Worm (Caenorhabditis elegans): ENCODE data around the gene Y42H9AR.5.

The Y42H9AR.5 gene

DNA sequence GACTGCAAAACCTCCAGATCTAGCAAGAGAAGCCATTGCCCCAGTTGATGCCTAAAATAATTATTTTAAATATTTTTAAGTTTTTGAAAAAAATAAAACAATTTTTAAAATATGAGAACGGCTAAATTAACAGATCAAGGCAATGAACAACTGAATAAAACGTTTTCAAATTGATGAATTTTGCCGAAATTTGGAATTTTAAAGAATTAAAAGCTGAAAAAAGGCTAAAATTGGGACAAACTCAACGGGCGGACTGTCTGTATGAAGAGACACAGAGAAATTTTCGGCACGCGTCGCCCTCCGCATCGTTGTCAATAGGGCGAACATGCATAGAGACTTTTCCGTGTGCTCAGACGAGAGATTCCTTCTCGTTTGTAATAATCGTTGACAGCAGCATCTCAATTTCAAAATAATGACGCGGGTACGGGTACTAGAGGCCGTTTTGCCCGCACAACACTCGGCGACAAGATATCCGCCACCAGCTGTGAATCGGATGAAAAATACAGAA, 33.7 kb downstream of the Y42H9AR.5 start, which contains the start of the genes isp-1 and islo-1 (continued):
- TF ChIP-seq mep-1 (tag; optimal IDR thresholded peaks at IDR 0.05) (peak; percentile 63), unc-30 (tag; optimal IDR thresholded peaks at IDR 0.05) (no peak), unc-98 (GFP tag; IDR thresholded peaks at IDR 0.05) (no peak), jun-1 (tag; optimal IDR thresholded peaks at IDR 0.05) (no peak), nhr-12 (tag; optimal IDR thresholded peaks at IDR 0.05) (no peak), nhr-20 (tag; optimal IDR thresholded peaks at IDR 0.05) (peak; percentile 52), lin-15B (tag; optimal IDR thresholded peaks at IDR 0.05) (peak; percentile 77), lin-14 (GFP tag; optimal IDR thresholded peaks at IDR 0.05) (peak; percentile 65), fkh-10 (GFP tag; optimal IDR thresholded peaks at IDR 0.05) (no peak), ceh-82 (tag; optimal IDR thresholded peaks at IDR 0.05) (peak in 2 of 3 experiments; percentile 28 to 75), hlh-17 (GFP tag; optimal IDR thresholded peaks at IDR 0.05; ENCODE audit: borderline replicate concordance) (no peak), lin-39 (tag; optimal IDR thresholded peaks at IDR 0.05) (no peak), snu-23 (GFP tag; optimal IDR thresholded peaks at IDR 0.05) (peak; percentile 60), lin-13 (GFP tag; optimal IDR thresholded peaks at IDR 0.05) (peak; percentile 26), ceh-8 (GFP tag; optimal IDR thresholded peaks at IDR 0.05) (no peak), dpl-1 (GFP tag; optimal IDR thresholded peaks at IDR 0.05) (peak; percentile 25 to 58 (median 46)), aly-2 (tag; optimal IDR thresholded peaks at IDR 0.05) (no peak), pqm-1 (tag; optimal IDR thresholded peaks at IDR 0.05) (no peak), nhr-77 (tag; optimal IDR thresholded peaks at IDR 0.05) (peak; percentile 63), mab-9 (GFP tag; IDR thresholded peaks at IDR 0.05) (no peak), unc-130 (tag; optimal IDR thresholded peaks at IDR 0.05) (peak; percentile 33), nhr-71 (tag; optimal IDR thresholded peaks at IDR 0.05) (peak; percentile 60)

DNA sequence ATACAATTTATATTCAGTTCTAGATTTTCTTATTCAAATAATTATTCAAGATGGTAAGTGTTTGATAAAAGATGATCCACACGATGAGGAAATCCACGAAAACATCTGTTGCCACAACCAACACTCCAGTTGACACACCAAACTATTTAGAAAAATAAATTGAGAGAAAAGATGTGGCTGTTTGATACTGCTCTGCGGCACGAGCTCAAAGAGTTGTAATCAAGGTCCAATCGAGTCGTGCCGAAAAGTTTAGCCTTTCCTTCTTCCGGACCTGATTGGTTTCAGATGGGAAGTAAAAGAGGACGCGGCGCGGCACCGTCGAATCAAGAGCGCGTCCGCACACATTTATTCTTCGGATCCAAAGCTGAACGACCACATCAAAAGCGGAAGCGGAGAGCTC, 34.2 kb downstream of the Y42H9AR.5 start:
- TF ChIP-seq ztf-11 (tag; optimal IDR thresholded peaks at IDR 0.05) (no peak), sptf-1 (tag; optimal IDR thresholded peaks at IDR 0.05) (no peak), lin-13 (GFP tag; optimal IDR thresholded peaks at IDR 0.05) (no peak), hlh-4 (tag; optimal IDR thresholded peaks at IDR 0.05) (no peak), dsc-1 (tag; optimal IDR thresholded peaks at IDR 0.05) (peak; percentile 93), alr-1 (tag; optimal IDR thresholded peaks at IDR 0.05; ENCODE audit: borderline replicate concordance) (no peak), tbx-2 (tag; optimal IDR thresholded peaks at IDR 0.05) (no peak), fkh-4 (tag; optimal IDR thresholded peaks at IDR 0.05; ENCODE audit: borderline replicate concordance) (peak; percentile 74), swsn-7 (tag; optimal IDR thresholded peaks at IDR 0.05) (no peak), mdl-1 (tag; optimal IDR thresholded peaks at IDR 0.05) (no peak), nhr-12 (tag; optimal IDR thresholded peaks at IDR 0.05) (no peak), nhr-85 (tag) (no peak), ceh-88 (GFP tag; IDR thresholded peaks at IDR 0.05) (no peak), Y116A8C.19 (tag; optimal IDR thresholded peaks at IDR 0.05; ENCODE audit: borderline replicate concordance) (no peak)

DNA sequence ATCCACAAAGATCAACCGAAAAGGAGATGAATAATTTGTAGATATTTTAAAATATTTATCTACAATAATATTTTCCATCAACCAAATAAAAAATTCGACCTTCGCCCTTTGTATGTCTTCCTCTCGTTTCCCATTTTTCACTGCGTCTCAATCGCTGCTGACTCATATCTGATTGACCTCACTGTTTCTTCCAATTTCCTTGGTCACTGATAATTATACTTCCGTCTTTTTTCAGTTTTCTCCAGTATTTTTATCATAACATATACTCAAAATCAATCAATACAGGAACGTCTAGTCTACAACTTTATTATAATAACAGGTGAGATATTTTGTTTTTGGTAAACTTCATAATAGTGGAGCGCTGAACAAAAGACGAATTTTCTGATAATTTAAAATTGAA, 36.7 kb downstream of the Y42H9AR.5 start, which contains the start of gene pmk-3:
pmk-3 (plus strand) TSS at position 236 of the 400 bp plus-strand sequence.
- TF ChIP-seq lin-15B (tag; optimal IDR thresholded peaks at IDR 0.05) = no peak
- TF ChIP-seq dsc-1 (tag; optimal IDR thresholded peaks at IDR 0.05) = no peak
- TF ChIP-seq blmp-1 (tag; optimal IDR thresholded peaks at IDR 0.05) = peak; percentile 2

DNA sequence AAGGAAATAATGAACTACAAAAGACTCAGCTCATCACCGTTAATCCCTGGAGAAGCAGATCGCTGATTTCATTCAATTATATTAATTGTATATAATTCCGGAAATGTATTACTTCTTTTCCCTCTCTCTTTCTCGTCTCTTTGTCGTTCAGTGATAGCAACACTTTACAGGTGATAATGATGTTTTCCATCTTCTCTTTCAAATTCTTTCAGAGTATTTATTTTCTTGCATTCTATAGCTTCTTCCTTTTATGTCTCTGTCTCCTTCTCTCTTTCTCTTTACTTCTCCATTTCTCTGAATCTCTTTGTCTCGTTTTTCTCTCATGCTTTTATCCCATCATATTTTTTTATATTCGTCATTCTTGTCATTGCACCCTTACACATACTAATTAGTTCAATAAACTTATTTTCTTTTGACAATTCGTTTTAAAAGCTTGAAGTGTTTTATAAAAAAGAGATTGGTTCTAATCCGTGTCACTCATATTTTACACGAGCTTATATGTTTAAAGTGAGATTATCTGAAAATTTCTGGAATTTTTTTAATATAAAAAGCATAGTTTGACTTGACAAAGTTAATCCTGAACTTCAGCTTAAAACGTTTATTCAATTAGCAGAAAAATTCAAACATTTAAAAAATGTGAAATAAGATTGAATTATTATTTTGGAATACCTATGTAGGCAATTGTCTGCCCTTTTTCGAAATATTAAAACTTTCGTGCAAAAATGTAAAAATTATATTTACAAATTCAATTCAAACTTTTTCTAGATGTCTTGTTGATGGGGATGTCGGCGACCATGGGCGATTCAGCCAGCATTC, 40.6 kb downstream of the Y42H9AR.5 start, which contains the start of gene pmk-2:
pmk-2 (plus strand) TSS at position 766 of the 816 bp plus-strand sequence.
- TF ChIP-seq ceh-82 (tag; optimal IDR thresholded peaks at IDR 0.05) (peak in 1 of 3 experiments; percentile 5), nhr-20 (tag; optimal IDR thresholded peaks at IDR 0.05) (peak; percentile 10), nhr-12 (tag; optimal IDR thresholded peaks at IDR 0.05) (no peak), tbx-2 (tag; optimal IDR thresholded peaks at IDR 0.05) (no peak), pax-3 (tag; optimal IDR thresholded peaks at IDR 0.05) (peak; percentile 70), fkh-4 (tag; optimal IDR thresholded peaks at IDR 0.05; ENCODE audit: borderline replicate concordance) (peak; percentile 41), blmp-1 (tag; optimal IDR thresholded peaks at IDR 0.05) (no peak), lin-14 (GFP tag; optimal IDR thresholded peaks at IDR 0.05) (peak; percentile 76), grh-1 (GFP tag; IDR thresholded peaks at IDR 0.05) (no peak), sox-4 (tag; optimal IDR thresholded peaks at IDR 0.05) (peak; percentile 47), C34B4.2 (tag; optimal IDR thresholded peaks at IDR 0.05) (no peak), nhr-90 (tag; optimal IDR thresholded peaks at IDR 0.05; ENCODE audit: poor library complexity) (no peak), nhr-11 (tag; optimal IDR thresholded peaks at IDR 0.05) (peak; percentile 38), unc-30 (tag; optimal IDR thresholded peaks at IDR 0.05) (no peak), efl-1 (optimal IDR thresholded peaks at IDR 0.05) (peak; percentile 21 to 24), efl-1 (GFP tag; optimal IDR thresholded peaks at IDR 0.05 in 1 of 2) (no peak), nhr-71 (tag; optimal IDR thresholded peaks at IDR 0.05) (peak; percentile 68), jun-1 (tag; optimal IDR thresholded peaks at IDR 0.05) (no peak), ama-1 (optimal IDR thresholded peaks at IDR 0.05) (no peak), fkh-8 (tag; optimal IDR thresholded peaks at IDR 0.05) (peak; percentile 79)
